Worm (Caenorhabditis elegans) whole organism, midembryonic: Measurements from ENCODE around the gene W08E12.7.

Experiments used
- T22C8.4 ChIP-seq: fragments of 200-800 bp; sonication (Bioruptor generic); IDR thresholded peaks from 2 replicates; pipeline ENCODE4 v1.3.6; 2022; ENCODE audit warnings: missing genetic modification characterization, missing compliant biosample characterization
- cog-1 ChIP-seq: sonication (generic microtip); optimal IDR thresholded peaks from 2 replicates; lab custom pipeline; 2016; ENCODE audit warnings: missing genetic modification characterization, missing compliant biosample characterization
- flt-1 ChIP-seq: fragments of 200-800 bp; sonication (Bioruptor generic); IDR thresholded peaks from 2 replicates; pipeline ENCODE4 v1.3.6; 2022; ENCODE audit warnings: missing genetic modification characterization, missing compliant biosample characterization
- klf-2 ChIP-seq: fragments of 200-800 bp; sonication (Bioruptor generic); conservative IDR thresholded peaks from 2 replicates; pipeline ENCODE4 v1.3.6; 2022; ENCODE audit warnings: missing genetic modification reagents, missing genetic modification characterization, missing compliant biosample characterization
- med-1 ChIP-seq: sonication (generic microtip); optimal IDR thresholded peaks from 2 replicates; lab custom pipeline; 2017; ENCODE audit warnings: missing genetic modification characterization, mild to moderate bottlenecking, missing compliant biosample characterization, antibody characterized with exemption, missing genetic modification reagents; ENCODE audit not compliant: insufficient read depth
- ref-1 ChIP-seq: fragments of 200-800 bp; sonication (Bioruptor generic); conservative IDR thresholded peaks from 2 replicates; pipeline ENCODE4 v1.3.6; 2022; ENCODE audit warnings: missing genetic modification reagents, missing genetic modification characterization, missing compliant biosample characterization
- tab-1 ChIP-seq: fragments of 200-800 bp; sonication (Bioruptor generic); IDR thresholded peaks from 2 replicates; pipeline ENCODE4 v1.3.6; 2022; ENCODE audit warnings: missing genetic modification characterization, missing compliant biosample characterization
- ztf-23 ChIP-seq: fragments of 200-800 bp; sonication (Bioruptor generic); IDR thresholded peaks from 2 replicates; pipeline ENCODE4 v1.3.6; 2022; ENCODE audit warnings: missing genetic modification reagents, missing genetic modification characterization, missing compliant biosample characterization
- ztf-29 ChIP-seq: fragments of 200-800 bp; sonication (Bioruptor generic); IDR thresholded peaks from 2 replicates; pipeline ENCODE4 v1.3.6; 2022; ENCODE audit warnings: missing genetic modification reagents, missing genetic modification characterization, missing compliant biosample characterization

- TF ChIP-seq ztf-23 (GFP tag; lab: Robert Waterston, UW) = no peak
- no peak for TF ChIP-seq T22C8.4
- no peak for TF ChIP-seq flt-1 (GFP tag; lab: Robert Waterston, UW)
- no peak for TF ChIP-seq klf-2
- TF ChIP-seq tab-1 = no peak
- no peak for TF ChIP-seq ref-1 (GFP tag; lab: Robert Waterston, UW)
- no peak for TF ChIP-seq med-1 (GFP tag; lab: Kevin White, UChicago)
- TF ChIP-seq ztf-29 (GFP tag; lab: Robert Waterston, UW) = no peak
- TF ChIP-seq cog-1 (tag; lab: Kevin White, UChicago) = no peak
These were observed 10.6 kb downstream of the W08E12.7 start, which contains the start of gene W08E12.2 for ce11 chrIV:3305575-3305974.
